Worm (Caenorhabditis elegans) whole organism, L4/young adult: Measurements from ENCODE around the gene deg-1.

Source experiments
- W03F9.2 ChIP-seq: fragments of 150-350 bp; optimal IDR thresholded peaks from 2 replicates; lab custom pipeline; 2014; ENCODE audit warnings: missing biosample characterization, missing genetic modification characterization
- him-1 ChIP-seq: sonication (generic microtip); optimal IDR thresholded peaks from 2 replicates; lab custom pipeline; 2016; ENCODE audit warnings: missing genotype, missing genetic modification reagents, missing genetic modification characterization, missing compliant biosample characterization

ce11 chrX:7793377-7794041 is 40.6 kb downstream of the deg-1 start, which contains the start of gene ZK154.6:
- TF ChIP-seq W03F9.2 (tag; lab: Kevin White, UChicago) (no peak), him-1 (no peak)
